Fruit fly (Drosophila melanogaster): ENCODE results near the gene Rab9Fb.

The Rab9Fb gene

dm6 chrX:10931250-10931649 lies 21.0 kb downstream of the Rab9Fb start:
- TF ChIP-seq acj6 (GFP tag; optimal IDR thresholded peaks at IDR 0.05) (no peak), CG4318 (GFP tag; optimal IDR thresholded peaks at IDR 0.05) (no peak), fd59A (GFP tag; optimal IDR thresholded peaks at IDR 0.05) (no peak), pdm3 (GFP tag; optimal IDR thresholded peaks at IDR 0.05) (no peak), CG34406 (GFP tag; optimal IDR thresholded peaks at IDR 0.05) (no peak), CG8119 (GFP tag; IDR thresholded peaks at IDR 0.05) (no peak), CG9139 (GFP tag; optimal IDR thresholded peaks at IDR 0.05) (no peak), spab (GFP tag; optimal IDR thresholded peaks at IDR 0.05) (no peak), eg (GFP tag; IDR thresholded peaks at IDR 0.05) (no peak), cyc (GFP tag; optimal IDR thresholded peaks at IDR 0.05) (no peak), Sox14 (GFP tag; optimal IDR thresholded peaks at IDR 0.05) (no peak), CG11294 (GFP tag; IDR thresholded peaks at IDR 0.05) (no peak), CG6808 (GFP tag; optimal IDR thresholded peaks at IDR 0.05) (no peak), Hr4 (GFP tag; optimal IDR thresholded peaks at IDR 0.05) (no peak), CG31627 (GFP tag; optimal IDR thresholded peaks at IDR 0.05) (no peak)

DNA sequence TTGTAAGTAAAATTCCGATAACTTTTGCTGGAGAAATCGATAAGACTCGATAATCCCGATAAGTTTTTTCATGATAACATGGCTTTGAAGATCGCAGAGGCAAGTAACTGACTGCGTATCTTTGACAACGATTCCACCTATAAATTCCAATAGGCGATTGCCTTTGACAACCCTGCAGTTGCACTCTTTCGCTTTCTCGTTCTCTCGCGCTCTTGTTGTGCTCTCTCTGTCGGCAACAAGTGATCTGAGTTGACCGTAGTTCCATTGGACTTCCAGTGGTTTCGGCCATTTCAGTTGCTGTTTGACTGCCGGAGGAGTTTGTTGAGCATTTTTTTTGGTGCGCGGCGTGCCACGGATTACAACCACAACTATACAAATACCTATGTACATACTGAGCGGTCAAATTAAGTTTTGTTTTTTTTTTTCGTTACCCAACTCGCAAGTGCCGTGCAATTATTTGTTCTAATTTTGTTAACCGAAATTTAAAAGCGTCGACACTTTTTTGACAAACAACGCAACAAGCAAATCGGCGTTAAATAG lies 21.7 kb downstream of the Rab9Fb start, which contains the start of gene Myo10A:
Gene Myo10A (plus strand): TSS at position 288 of the 540 bp plus-strand sequence.
- TF ChIP-seq Blimp-1 (GFP tag; optimal IDR thresholded peaks at IDR 0.05) (no peak), CG1621 (tag; optimal IDR thresholded peaks at IDR 0.05) (no peak), Smox (GFP tag; optimal IDR thresholded peaks at IDR 0.05) (no peak), dsx (GFP tag; optimal IDR thresholded peaks at IDR 0.05; ENCODE audit: poor library complexity, severe bottlenecking) (no peak), CG6163 (GFP tag; IDR thresholded peaks at IDR 0.05) (peak; percentile 50), Eip78C (GFP tag) (peak; percentile 63), svp (GFP tag) (peak; percentile 46), Met (GFP tag; optimal IDR thresholded peaks at IDR 0.05) (no peak), OdsH (GFP tag; optimal IDR thresholded peaks at IDR 0.05) (no peak), Hr4 (GFP tag; optimal IDR thresholded peaks at IDR 0.05) (no peak), CG4318 (GFP tag; optimal IDR thresholded peaks at IDR 0.05) (no peak), cyc (GFP tag; optimal IDR thresholded peaks at IDR 0.05) (no peak), CG31627 (GFP tag; optimal IDR thresholded peaks at IDR 0.05) (no peak), CG6854 (GFP tag; optimal IDR thresholded peaks at IDR 0.05) (no peak), Ets21C (GFP tag; optimal IDR thresholded peaks at IDR 0.05) (no peak), Hr38 (GFP tag; optimal IDR thresholded peaks at IDR 0.05) (no peak), fkh (GFP tag; optimal IDR thresholded peaks at IDR 0.05) (peak; percentile 35)

DNA sequence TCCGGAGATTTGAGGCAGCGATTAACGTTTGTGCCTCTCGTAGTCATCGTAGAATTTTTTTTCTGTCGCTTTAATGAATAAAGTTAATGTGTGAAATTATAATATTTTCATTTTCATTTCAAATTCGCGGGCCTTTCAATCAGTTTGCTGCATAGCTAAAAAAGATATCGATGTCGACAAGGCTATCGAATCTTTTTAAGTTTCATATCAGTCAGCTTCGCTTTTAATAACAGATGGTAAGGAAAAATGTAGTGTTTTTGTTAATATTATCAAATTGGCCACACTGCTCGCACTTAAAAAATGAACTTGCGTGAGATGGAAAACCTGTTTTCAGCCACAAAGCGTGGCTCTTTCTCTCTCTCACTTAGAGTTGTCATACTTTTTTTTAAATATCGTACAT lies 22.7 kb downstream of the Rab9Fb start:
- TF ChIP-seq Eip78C (GFP tag) = peak; percentile 11
- no peak for TF ChIP-seq CG8632 (GFP tag; optimal IDR thresholded peaks at IDR 0.05)
- no peak for TF ChIP-seq dac (GFP tag; optimal IDR thresholded peaks at IDR 0.05)
- TF ChIP-seq salr (GFP tag; optimal IDR thresholded peaks at IDR 0.05) = no peak
- no peak for TF ChIP-seq CG6792 (GFP tag; optimal IDR thresholded peaks at IDR 0.05)
- TF ChIP-seq CG10669 (GFP tag; optimal IDR thresholded peaks at IDR 0.05) = no peak

DNA sequence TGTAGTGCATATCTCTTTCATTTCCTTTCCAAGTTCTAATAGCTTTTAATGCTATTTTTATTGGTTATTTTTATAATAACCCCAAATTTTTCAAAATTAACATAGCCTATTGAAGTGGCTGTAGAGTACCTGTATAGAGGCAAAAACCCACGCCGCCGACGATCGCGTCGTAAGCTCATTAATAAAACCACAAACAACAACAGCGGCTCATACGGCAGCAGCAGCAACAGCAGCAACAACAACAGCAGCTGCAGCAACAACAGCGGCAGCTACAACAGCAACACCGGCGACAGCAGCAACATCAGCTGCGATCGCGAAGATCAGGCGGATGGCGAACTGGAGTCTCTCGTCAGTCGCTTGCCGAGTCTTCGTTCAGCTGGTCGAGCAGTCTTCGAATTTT lies 25.2 kb downstream of the Rab9Fb start, which contains the start of gene CG2145:
Gene CG2145 (plus strand): TSS at position 290 of the 400 bp plus-strand sequence.
- TF ChIP-seq lz (GFP tag; optimal IDR thresholded peaks at IDR 0.05) (peak; percentile 30), ss (GFP tag; optimal IDR thresholded peaks at IDR 0.05) (peak; percentile 17 to 61), esn (GFP tag; optimal IDR thresholded peaks at IDR 0.05) (peak; percentile 49), eg (GFP tag; IDR thresholded peaks at IDR 0.05) (peak; percentile 74; the same call in 1 of the 3 replicates), CG6808 (GFP tag; optimal IDR thresholded peaks at IDR 0.05) (no peak), Blimp-1 (GFP tag; optimal IDR thresholded peaks at IDR 0.05) (no peak), dac (GFP tag; optimal IDR thresholded peaks at IDR 0.05) (no peak), CG11762 (GFP tag; optimal IDR thresholded peaks at IDR 0.05; ENCODE audit: insufficient read depth) (no peak), Met (GFP tag; optimal IDR thresholded peaks at IDR 0.05) (peak; percentile 41), OdsH (GFP tag; optimal IDR thresholded peaks at IDR 0.05) (peak; percentile 14), CG7368 (GFP tag; optimal IDR thresholded peaks at IDR 0.05) (no peak), svp (GFP tag) (peak; percentile 85), CG34406 (GFP tag; optimal IDR thresholded peaks at IDR 0.05) (peak; percentile 1), Gug (GFP tag; IDR thresholded peaks at IDR 0.05) (peak; percentile 41; the same call in 1 of the 2 replicates), fd85E (GFP tag; optimal IDR thresholded peaks at IDR 0.05) (peak; percentile 87), salr (GFP tag; optimal IDR thresholded peaks at IDR 0.05) (no peak), CG10631 (GFP tag; optimal IDR thresholded peaks at IDR 0.05) (peak; percentile 4), Hr4 (GFP tag; optimal IDR thresholded peaks at IDR 0.05) (peak; percentile 22), CG6854 (GFP tag; optimal IDR thresholded peaks at IDR 0.05) (peak; percentile 53), Hr38 (GFP tag; optimal IDR thresholded peaks at IDR 0.05) (no peak), fd59A (GFP tag; optimal IDR thresholded peaks at IDR 0.05) (no peak), cyc (GFP tag; optimal IDR thresholded peaks at IDR 0.05) (peak; percentile 19), Smox (GFP tag; optimal IDR thresholded peaks at IDR 0.05) (peak; percentile 43), CG3919 (GFP tag; optimal IDR thresholded peaks at IDR 0.05) (peak; percentile 75), CG4318 (GFP tag; optimal IDR thresholded peaks at IDR 0.05) (no peak), CG32006 (GFP tag; optimal IDR thresholded peaks at IDR 0.05) (peak; percentile 26), CG8632 (GFP tag; optimal IDR thresholded peaks at IDR 0.05) (peak; percentile 34)
